Fruit fly (Drosophila melanogaster) S2 (cell line): ENCODE measurements around the gene RecQ5.

Source experiments
- CG8478 ChIP-seq: fragments of >200 bp; optimal IDR thresholded peaks from 2 replicates; lab custom pipeline; 2018
- CTCF ChIP-seq, 2 experiments: fragments of >200 bp; optimal IDR thresholded peaks; 2 replicates each; lab custom pipeline; 2018

dm6 chr3L:14618942-14619341 is 12.9 kb downstream of the RecQ5 start:
- TF ChIP-seq CG8478 (lab: Kevin White, UChicago) (no peak), CTCF (optimal IDR thresholded peaks at IDR 0.05; lab: Kevin White, UChicago) (no peak)
